Fruit fly (Drosophila melanogaster) whole organism, embryonic: ENCODE data around the gene Dpm3.
A peak's percentile ranks its signal among the peaks of the same experiment; 100 is the strongest.

Source experiments
- Bdp1 ChIP-seq: fragments of 200-800 bp; sonication (Bioruptor generic); optimal IDR thresholded peaks from 3 replicates; lab custom pipeline; 2016; ENCODE audit warnings: missing biosample characterization, missing genetic modification characterization
- CG10565 ChIP-seq: fragments of 200-800 bp; sonication (Bioruptor generic); optimal IDR thresholded peaks from 3 replicates; lab custom pipeline; 2016; ENCODE audit warnings: missing biosample characterization, mild to moderate bottlenecking, missing genetic modification characterization
- CG10654 ChIP-seq: fragments of 200-800 bp; sonication (Bioruptor generic); optimal IDR thresholded peaks from 2 replicates; lab custom pipeline; 2016; ENCODE audit warnings: missing biosample characterization, missing genetic modification characterization
- CG15011 ChIP-seq: fragments of 200-800 bp; sonication (Bioruptor generic); optimal IDR thresholded peaks from 3 replicates; lab custom pipeline; 2018; ENCODE audit warnings: missing biosample characterization, mild to moderate bottlenecking, missing genetic modification characterization
- CG15601 ChIP-seq: fragments of 200-800 bp; sonication (Bioruptor generic); optimal IDR thresholded peaks from 3 replicates; lab custom pipeline; 2019; ENCODE audit warnings: missing biosample characterization, mild to moderate bottlenecking, missing genetic modification characterization, moderate library complexity
- CG17328 ChIP-seq: fragments of 200-800 bp; sonication (Bioruptor generic); IDR thresholded peaks from 2 replicates; pipeline ENCODE4 v1.3.6; 2022; ENCODE audit warnings: missing biosample characterization, missing genetic modification characterization
- CG18599 ChIP-seq: fragments of 200-800 bp; sonication (Bioruptor generic); optimal IDR thresholded peaks from 3 replicates; lab custom pipeline; 2017; ENCODE audit warnings: missing biosample characterization, missing genetic modification characterization, mild to moderate bottlenecking, moderate library complexity, missing genetic modification reagents
- CG2116 ChIP-seq: fragments of 200-800 bp; sonication (Bioruptor generic); optimal IDR thresholded peaks from 3 replicates; lab custom pipeline; 2018; ENCODE audit warnings: missing biosample characterization, mild to moderate bottlenecking, missing genetic modification characterization
- CG2202 ChIP-seq: fragments of 200-800 bp; sonication (Bioruptor generic); optimal IDR thresholded peaks from 2 replicates; lab custom pipeline; 2018; ENCODE audit warnings: missing biosample characterization, mild to moderate bottlenecking, missing genetic modification characterization
- CG2889 ChIP-seq: fragments of 200-800 bp; sonication (Bioruptor generic); IDR thresholded peaks from 3 replicates; pipeline ENCODE4 v1.3.6; 2022; ENCODE audit warnings: missing biosample characterization, missing genetic modification characterization
- CG32532 ChIP-seq: fragments of 200-800 bp; sonication (Bioruptor generic); IDR thresholded peaks from 2 replicates; pipeline ENCODE4 v1.3.6; 2022; ENCODE audit warnings: missing biosample characterization, missing genetic modification characterization
- CG32772 ChIP-seq: fragments of 200-800 bp; sonication (Bioruptor generic); IDR thresholded peaks from 2 replicates; pipeline ENCODE4 v1.3.6; 2022; ENCODE audit warnings: missing biosample characterization, missing genetic modification characterization
- CG33557 ChIP-seq: fragments of 200-800 bp; sonication (Bioruptor generic); optimal IDR thresholded peaks from 2 replicates; lab custom pipeline; 2019; ENCODE audit warnings: missing biosample characterization, mild to moderate bottlenecking, missing genetic modification characterization, moderate library complexity
- CG34224 ChIP-seq: fragments of 200-800 bp; sonication (Bioruptor generic); IDR thresholded peaks from 3 replicates; pipeline ENCODE4 v1.3.6; 2022; ENCODE audit warnings: missing biosample characterization, missing genetic modification characterization; ENCODE audit not compliant: partially characterized antibody
- CG4854 ChIP-seq: fragments of 200-800 bp; sonication (Bioruptor generic); optimal IDR thresholded peaks from 2 replicates; lab custom pipeline; 2016; ENCODE audit warnings: missing biosample characterization, missing genetic modification characterization, inconsistent platforms
- CG7987 ChIP-seq: fragments of 200-800 bp; sonication (Bioruptor generic); optimal IDR thresholded peaks from 2 replicates; lab custom pipeline; 2018; ENCODE audit warnings: missing biosample characterization, mild to moderate bottlenecking, missing genetic modification characterization, moderate library complexity
- CG9215 ChIP-seq: fragments of 200-800 bp; sonication (Bioruptor generic); IDR thresholded peaks from 2 replicates; pipeline ENCODE4 v1.3.6; 2022; ENCODE audit warnings: missing biosample characterization, missing genetic modification characterization
- CG9727 ChIP-seq: fragments of 200-800 bp; sonication (Bioruptor generic); optimal IDR thresholded peaks from 3 replicates; lab custom pipeline; 2017; ENCODE audit warnings: missing biosample characterization, mild to moderate bottlenecking, missing genetic modification characterization
- Camta ChIP-seq: fragments of 200-800 bp; sonication (Bioruptor generic); optimal IDR thresholded peaks from 2 replicates; lab custom pipeline; 2016; ENCODE audit warnings: missing biosample characterization, missing genetic modification characterization
- Dip3 ChIP-seq: fragments of 200-800 bp; sonication (Bioruptor generic); optimal IDR thresholded peaks from 3 replicates; lab custom pipeline; 2016; ENCODE audit warnings: missing biosample characterization, missing genetic modification characterization
- Dp ChIP-seq: fragments of 200-800 bp; sonication (Bioruptor generic); optimal IDR thresholded peaks from 2 replicates; lab custom pipeline; 2018; ENCODE audit warnings: missing biosample characterization, mild to moderate bottlenecking, missing genetic modification characterization, moderate library complexity
- ERR ChIP-seq: fragments of 200-800 bp; sonication (Bioruptor generic); optimal IDR thresholded peaks from 2 replicates; lab custom pipeline; 2016; ENCODE audit warnings: missing biosample characterization, missing genetic modification characterization
- Hr51 ChIP-seq, 2 experiments: fragments of 200-800 bp; sonication (Bioruptor generic); optimal IDR thresholded peaks; 2 replicates in 1 of 2; 3 replicates in 1 of 2; lab custom pipeline; 2016 to 2018; ENCODE audit warnings: missing biosample characterization in 2 of 2, missing genetic modification characterization in 2 of 2, mild to moderate bottlenecking in 1 of 2, moderate library complexity in 1 of 2
- Hr78 ChIP-seq, 2 experiments: fragments of 200-800 bp in 1 of 2; fragments of >200 bp in 1 of 2; sonication (Bioruptor generic) in 1 of 2; optimal IDR thresholded peaks; 2 replicates each; lab custom pipeline; 2017 to 2019; ENCODE audit warnings: missing biosample characterization in 2 of 2, missing genetic modification characterization in 2 of 2, mild to moderate bottlenecking in 1 of 2, moderate library complexity in 1 of 2
- NFAT ChIP-seq: fragments of 200-800 bp; sonication (Bioruptor generic); IDR thresholded peaks from 2 replicates; pipeline ENCODE4 v1.3.6; 2022; ENCODE audit warnings: missing biosample characterization, missing genetic modification characterization
- NK7.1 ChIP-seq: fragments of 200-800 bp; sonication (Bioruptor generic); optimal IDR thresholded peaks from 3 replicates; lab custom pipeline; 2016; ENCODE audit warnings: missing biosample characterization, missing genetic modification characterization
- Opbp ChIP-seq: fragments of 200-800 bp; sonication (Bioruptor generic); IDR thresholded peaks from 3 replicates; pipeline ENCODE4 v1.3.6; 2022; ENCODE audit warnings: missing biosample characterization, missing genetic modification characterization; ENCODE audit not compliant: partially characterized antibody
- Sry-β ChIP-seq: fragments of 200-800 bp; sonication (Bioruptor generic); optimal IDR thresholded peaks from 2 replicates; lab custom pipeline; 2018; ENCODE audit warnings: missing biosample characterization, mild to moderate bottlenecking, missing genetic modification characterization, moderate library complexity
- Xrp1 ChIP-seq: fragments of 200-800 bp; sonication (Bioruptor generic); IDR thresholded peaks from 2 replicates; pipeline ENCODE4 v1.3.6; 2022; ENCODE audit warnings: missing biosample characterization, missing genetic modification characterization
- ato ChIP-seq: fragments of 200-800 bp; sonication (Bioruptor generic); IDR thresholded peaks from 2 replicates; pipeline ENCODE4 v1.3.6; 2022; ENCODE audit warnings: missing biosample characterization, missing genetic modification characterization; ENCODE audit not compliant: partially characterized antibody
- bbx ChIP-seq: fragments of 200-800 bp; sonication (Bioruptor generic); IDR thresholded peaks from 2 replicates; pipeline ENCODE4 v1.3.6; 2022; ENCODE audit warnings: missing biosample characterization, missing genetic modification characterization; ENCODE audit not compliant: partially characterized antibody
- br ChIP-seq: fragments of >200 bp; optimal IDR thresholded peaks from 2 replicates; lab custom pipeline; 2017
- crp ChIP-seq, 2 experiments: fragments of 200-800 bp; sonication (Bioruptor generic); optimal IDR thresholded peaks; 2 replicates in 1 of 2; 3 replicates in 1 of 2; lab custom pipeline; 2017; ENCODE audit warnings: missing biosample characterization in 2 of 2, missing genetic modification characterization in 2 of 2, mild to moderate bottlenecking in 1 of 2, moderate library complexity in 1 of 2
- dan ChIP-seq: fragments of 200-800 bp; sonication (Bioruptor generic); IDR thresholded peaks from 2 replicates; pipeline ENCODE4 v1.3.6; 2022; ENCODE audit warnings: missing biosample characterization, missing genetic modification characterization
- ewg ChIP-seq: fragments of 200-800 bp; sonication (Bioruptor generic); optimal IDR thresholded peaks from 3 replicates; lab custom pipeline; 2017; ENCODE audit warnings: mild to moderate bottlenecking, missing biosample characterization, missing genetic modification reagents, missing genetic modification characterization
- gt ChIP-seq: fragments of 200-800 bp; sonication (Bioruptor generic); IDR thresholded peaks from 2 replicates; pipeline ENCODE4 v1.3.6; 2022; ENCODE audit warnings: missing biosample characterization, missing genetic modification characterization
- klu ChIP-seq: fragments of 200-800 bp; sonication (Bioruptor generic); IDR thresholded peaks from 2 replicates; pipeline ENCODE4 v1.3.6; 2022; ENCODE audit warnings: missing biosample characterization, missing genetic modification characterization
- lab ChIP-seq: fragments of 200-800 bp; sonication (Bioruptor generic); optimal IDR thresholded peaks from 3 replicates; lab custom pipeline; 2017; ENCODE audit warnings: missing biosample characterization, missing genetic modification characterization, mild to moderate bottlenecking, moderate library complexity, missing genetic modification reagents
- lov ChIP-seq, 2 experiments: fragments of 200-800 bp in 1 of 2; fragments of >200 bp in 1 of 2; sonication (Bioruptor generic) in 1 of 2; IDR thresholded peaks in 1 of 2; optimal IDR thresholded peaks in 1 of 2; 2 replicates in 1 of 2; 3 replicates in 1 of 2; pipeline versions ENCODE4 v1.3.6 to Lab custom; 2017 to 2022; ENCODE audit warnings: missing biosample characterization in 1 of 2, missing genetic modification characterization in 1 of 2
- luna ChIP-seq: fragments of 200-800 bp; sonication (Bioruptor generic); optimal IDR thresholded peaks from 2 replicates; lab custom pipeline; 2016; ENCODE audit warnings: missing biosample characterization, missing genetic modification characterization
- nau ChIP-seq: fragments of 200-800 bp; sonication (Bioruptor generic); optimal IDR thresholded peaks from 3 replicates; lab custom pipeline; 2017; ENCODE audit warnings: missing biosample characterization, mild to moderate bottlenecking, missing genetic modification characterization, missing genetic modification reagents
- nerfin-1 ChIP-seq: fragments of 200-800 bp; sonication (Bioruptor generic); optimal IDR thresholded peaks from 3 replicates; lab custom pipeline; 2019; ENCODE audit warnings: missing biosample characterization, mild to moderate bottlenecking, missing genetic modification characterization, moderate library complexity
- nom ChIP-seq: fragments of 200-800 bp; sonication (Bioruptor generic); optimal IDR thresholded peaks from 2 replicates; lab custom pipeline; 2017; ENCODE audit warnings: missing biosample characterization, missing genetic modification characterization, mild to moderate bottlenecking, moderate library complexity, missing genetic modification reagents
- org-1 ChIP-seq: fragments of 200-800 bp; sonication (Bioruptor generic); optimal IDR thresholded peaks from 2 replicates; lab custom pipeline; 2017; ENCODE audit warnings: missing biosample characterization, missing genetic modification characterization
- pho ChIP-seq: fragments of 200-800 bp; sonication (Bioruptor generic); optimal IDR thresholded peaks from 2 replicates; lab custom pipeline; 2016; ENCODE audit warnings: missing biosample characterization, missing genetic modification characterization
- repo ChIP-seq: fragments of 200-800 bp; sonication (Bioruptor generic); optimal IDR thresholded peaks from 2 replicates; lab custom pipeline; 2016; ENCODE audit warnings: missing biosample characterization, missing genetic modification characterization
- slbo ChIP-seq: fragments of 200-800 bp; sonication (Bioruptor generic); IDR thresholded peaks from 2 replicates; pipeline ENCODE4 v1.3.6; 2022; ENCODE audit warnings: missing biosample characterization, missing genetic modification characterization
- stc ChIP-seq: fragments of 200-800 bp; sonication (Bioruptor generic); IDR thresholded peaks from 2 replicates; pipeline ENCODE4 v1.3.6; 2022; ENCODE audit warnings: missing biosample characterization, missing genetic modification characterization
- tx ChIP-seq: fragments of 200-800 bp; sonication (Bioruptor generic); optimal IDR thresholded peaks from 2 replicates; lab custom pipeline; 2016; ENCODE audit warnings: missing biosample characterization, missing genetic modification characterization

The Dpm3 gene

DNA sequence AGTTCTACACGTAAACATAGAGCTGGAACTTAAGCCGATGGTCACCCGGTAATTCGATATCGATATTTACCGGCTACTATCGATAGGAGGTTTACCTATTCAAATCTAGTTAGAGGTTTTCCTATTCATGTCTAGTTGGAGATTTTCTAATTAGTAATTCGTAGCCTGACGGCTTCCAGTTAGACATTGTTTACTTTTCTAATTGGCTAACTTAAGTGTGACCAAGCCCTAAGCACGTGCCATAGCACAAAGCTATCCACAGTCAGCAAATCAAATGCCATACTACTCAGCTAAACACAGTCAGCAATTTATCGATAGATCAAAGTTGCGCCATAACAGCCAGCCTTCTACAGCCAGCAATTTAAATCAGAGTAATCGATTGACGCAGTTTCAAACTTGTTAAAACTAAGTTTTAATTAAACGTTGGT, at the start of gene Dpm3 (continued):
- TF ChIP-seq CG2889 (GFP tag; lab: Robert Waterston, UW) (no peak), CG32772 (GFP tag; lab: Robert Waterston, UW) (no peak), gt (no peak), Hr51 (GFP tag; optimal IDR thresholded peaks at IDR 0.05; lab: Kevin White, UChicago) (peak in 1 of 2 experiments; percentile 45), Xrp1 (GFP tag; lab: Robert Waterston, UW) (no peak), CG32532 (GFP tag; lab: Robert Waterston, UW) (peak; percentile 35; the same call in 1 of the 2 replicates), CG9727 (peak; percentile 16), nom (GFP tag; lab: Kevin White, UChicago) (no peak), crp (GFP tag; optimal IDR thresholded peaks at IDR 0.05; lab: Kevin White, UChicago) (peak in 1 of 2 experiments; percentile 18), CG2116 (GFP tag; lab: Kevin White, UChicago) (peak; percentile 68), org-1 (no peak), nau (GFP tag; lab: Kevin White, UChicago) (no peak), Sry-β (GFP tag; lab: Kevin White, UChicago) (peak; percentile 31), br (no peak), CG7987 (GFP tag; lab: Kevin White, UChicago) (peak; percentile 9), lov (optimal IDR thresholded peaks at IDR 0.05; lab: Kevin White, UChicago) (no peak), lov (GFP tag; IDR thresholded peaks at IDR 0.05; lab: Robert Waterston, UW) (no peak), stc (no peak), CG33557 (no peak), NK7.1 (no peak), dan (GFP tag; lab: Robert Waterston, UW) (no peak), nerfin-1 (tag; lab: Kevin White, UChicago) (peak; percentile 20), ato (GFP tag; lab: Robert Waterston, UW) (peak; percentile 94), ewg (no peak), CG15011 (no peak), CG15601 (tag; lab: Kevin White, UChicago) (peak; percentile 60), CG9215 (GFP tag; lab: Robert Waterston, UW) (no peak; the same call in 1 of the 2 replicates), pho (GFP tag; lab: Kevin White, UChicago) (peak; percentile 60), luna (no peak), Dip3 (GFP tag; lab: Kevin White, UChicago) (peak; percentile 38), Dp (GFP tag; lab: Kevin White, UChicago) (peak; percentile 97), NFAT (GFP tag; lab: Robert Waterston, UW) (peak; percentile 27; the same call in 1 of the 2 replicates), Camta (GFP tag; lab: Kevin White, UChicago) (peak; percentile 60), CG17328 (GFP tag; lab: Robert Waterston, UW) (no peak), klu (GFP tag; lab: Robert Waterston, UW) (no peak), Bdp1 (GFP tag; lab: Kevin White, UChicago) (peak; percentile 39), Opbp (GFP tag; lab: Robert Waterston, UW) (peak; percentile 81; the same call in 2 of the 3 replicates), ERR (GFP tag; lab: Kevin White, UChicago) (peak; percentile 2), CG10654 (peak; percentile 8), CG18599 (no peak), Hr78 (GFP tag; optimal IDR thresholded peaks at IDR 0.05; lab: Kevin White, UChicago) (no peak), CG34224 (peak; percentile 87), CG4854 (GFP tag; lab: Kevin White, UChicago) (no peak), repo (GFP tag; lab: Kevin White, UChicago) (peak; percentile 19), tx (GFP tag; lab: Kevin White, UChicago) (peak; percentile 15), CG2202 (tag; lab: Kevin White, UChicago) (peak; percentile 0), slbo (GFP tag; lab: Robert Waterston, UW) (peak; percentile 70), lab (GFP tag; lab: Kevin White, UChicago) (no peak), bbx (GFP tag; lab: Robert Waterston, UW) (peak; percentile 86), CG10565 (GFP tag; lab: Kevin White, UChicago) (no peak)
